Worm (Caenorhabditis elegans): ENCODE data around the gene grl-30.
A peak's percentile ranks its signal among the peaks of the same experiment; 100 is the strongest.

grl-30 gene

DNA sequence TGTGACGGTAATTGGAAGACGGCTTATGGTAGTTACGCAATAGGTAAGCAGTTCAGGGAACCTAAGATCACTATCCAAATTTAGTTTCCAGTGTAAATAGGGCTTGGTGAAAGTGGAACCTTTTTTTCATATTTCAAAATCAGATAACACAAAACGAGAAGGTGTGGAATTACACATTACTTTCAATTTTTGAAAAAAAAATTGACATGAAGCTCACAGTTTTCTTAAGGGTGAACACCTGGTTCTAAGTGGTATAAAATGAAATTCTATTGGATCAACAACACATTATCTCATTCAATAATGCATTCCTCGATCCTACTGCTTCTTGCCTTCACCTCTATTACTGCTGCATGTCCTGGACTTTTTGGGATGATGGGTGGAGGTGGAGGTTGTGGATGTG, at the start of gene grl-30:
grl-30 (plus strand) TSS at position 301 of the 400 bp plus-strand sequence.
- TF ChIP-seq unc-120 (tag; optimal IDR thresholded peaks at IDR 0.05; ENCODE audit: poor library complexity, severe bottlenecking) (no peak), zip-8 (tag; optimal IDR thresholded peaks at IDR 0.05) (peak; percentile 20)

- no peak for TF ChIP-seq hlh-1 (tag; optimal IDR thresholded peaks at IDR 0.05)
- TF ChIP-seq elt-1 (tag; optimal IDR thresholded peaks at IDR 0.05; ENCODE audit: borderline replicate concordance, insufficient read depth): no peak
- no peak for TF ChIP-seq nhr-237 (tag; optimal IDR thresholded peaks at IDR 0.05)
Observed at ce11 chrV:3507691-3508090, 48.4 kb upstream of the grl-30 start, which contains the start of gene str-225. TSS of gene str-225 (plus strand) at chrV:3507822.

DNA sequence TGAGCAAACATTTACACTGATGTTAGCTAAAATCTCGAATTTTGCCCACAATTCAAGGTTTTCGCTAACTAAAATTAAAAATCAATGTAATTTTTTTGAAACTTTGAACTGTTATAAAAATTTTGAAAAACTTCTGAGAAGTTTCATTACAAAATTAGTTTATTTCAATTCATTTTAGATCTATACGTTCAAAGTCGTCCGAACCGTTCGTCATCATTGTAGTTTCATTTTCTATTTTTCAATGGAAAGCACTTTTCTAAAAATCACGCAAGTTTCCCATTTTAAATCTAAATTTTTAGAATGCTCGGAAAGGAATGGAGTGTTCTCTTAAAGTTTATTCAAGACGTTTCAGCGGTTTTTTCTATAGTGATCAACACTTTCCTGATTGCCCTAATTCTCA, 46.2 kb upstream of the grl-30 start, which contains the start of gene str-228:
str-228 (plus strand) TSS at position 301 of the 400 bp plus-strand sequence.
- TF ChIP-seq unc-62 (GFP tag; optimal IDR thresholded peaks at IDR 0.05): no peak
- no peak for TF ChIP-seq elt-1 (tag; optimal IDR thresholded peaks at IDR 0.05; ENCODE audit: borderline replicate concordance, insufficient read depth)
- TF ChIP-seq flh-1 (GFP tag; optimal IDR thresholded peaks at IDR 0.05): no peak
- TF ChIP-seq ceh-83 (GFP tag; optimal IDR thresholded peaks at IDR 0.05): no peak
- TF ChIP-seq lsy-2 (tag; optimal IDR thresholded peaks at IDR 0.05): no peak
- no peak for TF ChIP-seq pha-4 (tag; optimal IDR thresholded peaks at IDR 0.05)
- TF ChIP-seq ceh-39 (tag; optimal IDR thresholded peaks at IDR 0.05): no peak
- TF ChIP-seq unc-39 (tag; optimal IDR thresholded peaks at IDR 0.05): no peak
- no peak for TF ChIP-seq lin-13 (tag; optimal IDR thresholded peaks at IDR 0.05)
- TF ChIP-seq ceh-43 (GFP tag; optimal IDR thresholded peaks at IDR 0.05): no peak
- TF ChIP-seq hlh-1 (tag; optimal IDR thresholded peaks at IDR 0.05): no peak
- no peak for TF ChIP-seq nhr-76 (tag; optimal IDR thresholded peaks at IDR 0.05)

- TF ChIP-seq tbx-8 (GFP tag; optimal IDR thresholded peaks at IDR 0.05) (no peak), pha-4 (tag; optimal IDR thresholded peaks at IDR 0.05) (no peak), blmp-1 (tag; optimal IDR thresholded peaks at IDR 0.05) (no peak), nhr-2 (tag; optimal IDR thresholded peaks at IDR 0.05) (no peak)
Observed at ce11 chrV:3512381-3512780, 43.7 kb upstream of the grl-30 start, which contains the start of gene str-226. TSS of gene str-226 (plus strand) at chrV:3512681.

ce11 chrV:3517889-3518288, 38.2 kb upstream of the grl-30 start, which contains the start of gene str-227:
TSS of gene str-227 (plus strand) at chrV:3518189.
- TF ChIP-seq nhr-237 (tag; optimal IDR thresholded peaks at IDR 0.05) (no peak), mep-1 (tag; optimal IDR thresholded peaks at IDR 0.05) (no peak), drap-1 (GFP tag; optimal IDR thresholded peaks at IDR 0.05) (no peak), ceh-39 (tag; optimal IDR thresholded peaks at IDR 0.05) (no peak), lsy-2 (tag; optimal IDR thresholded peaks at IDR 0.05) (no peak), snpc-4 (tag; optimal IDR thresholded peaks at IDR 0.05) (no peak), flh-1 (GFP tag; optimal IDR thresholded peaks at IDR 0.05) (no peak), sptf-1 (tag; optimal IDR thresholded peaks at IDR 0.05) (no peak), cnd-1 (tag; optimal IDR thresholded peaks at IDR 0.05) (no peak), nhr-2 (tag; optimal IDR thresholded peaks at IDR 0.05) (no peak)

- TF ChIP-seq ceh-39 (tag; optimal IDR thresholded peaks at IDR 0.05) (no peak), flh-1 (GFP tag; optimal IDR thresholded peaks at IDR 0.05) (no peak), lin-13 (tag; optimal IDR thresholded peaks at IDR 0.05) (no peak), mls-2 (tag; optimal IDR thresholded peaks at IDR 0.05) (no peak), elt-1 (tag; optimal IDR thresholded peaks at IDR 0.05; ENCODE audit: borderline replicate concordance, insufficient read depth) (no peak), mab-5 (tag; optimal IDR thresholded peaks at IDR 0.05) (no peak), bed-3 (GFP tag; optimal IDR thresholded peaks at IDR 0.05) (no peak), unc-39 (tag; optimal IDR thresholded peaks at IDR 0.05) (no peak), ces-1 (GFP tag; optimal IDR thresholded peaks at IDR 0.05) (no peak), zip-8 (tag; optimal IDR thresholded peaks at IDR 0.05) (no peak), hlh-1 (tag; optimal IDR thresholded peaks at IDR 0.05) (no peak), nhr-28 (tag; optimal IDR thresholded peaks at IDR 0.05) (no peak), ceh-43 (GFP tag; optimal IDR thresholded peaks at IDR 0.05) (no peak), unc-62 (GFP tag; optimal IDR thresholded peaks at IDR 0.05) (no peak), M03D4.4 (tag; optimal IDR thresholded peaks at IDR 0.05) (no peak), tbx-8 (GFP tag; optimal IDR thresholded peaks at IDR 0.05) (no peak), nhr-76 (tag; optimal IDR thresholded peaks at IDR 0.05) (no peak), cnd-1 (tag; optimal IDR thresholded peaks at IDR 0.05) (no peak)
Observed at ce11 chrV:3523262-3523661, 32.8 kb upstream of the grl-30 start, which contains the start of gene irg-1. TSS of gene irg-1 (plus strand) at chrV:3523587.
